Fruit fly (Drosophila melanogaster) whole organism, embryonic: ENCODE results near the gene PH4alphaEFB.
A peak's percentile ranks its signal among the peaks of the same experiment; 100 is the strongest.

Experiments
- Antp ChIP-seq: fragments of 200-800 bp; sonication (Bioruptor generic); optimal IDR thresholded peaks from 3 replicates; lab custom pipeline; 2016; ENCODE audit warnings: missing biosample characterization, missing genetic modification characterization
- Atf-2 ChIP-seq: fragments of 200-800 bp; sonication (Bioruptor generic); optimal IDR thresholded peaks from 2 replicates; lab custom pipeline; 2016; ENCODE audit warnings: missing biosample characterization, missing genetic modification characterization
- Awh ChIP-seq: fragments of 200-800 bp; sonication (Bioruptor generic); IDR thresholded peaks from 2 replicates; pipeline ENCODE4, ENCODE4 v1.3.6; 2022; ENCODE audit warnings: missing biosample characterization, missing genetic modification characterization
- C15 ChIP-seq: fragments of 200-800 bp; sonication (Bioruptor generic); IDR thresholded peaks from 3 replicates; pipeline ENCODE4 v1.3.6; 2022; ENCODE audit warnings: missing biosample characterization, missing genetic modification characterization
- CG10147 ChIP-seq: fragments of 200-800 bp; sonication (Bioruptor generic); optimal IDR thresholded peaks from 2 replicates; lab custom pipeline; 2019; ENCODE audit warnings: missing biosample characterization, mild to moderate bottlenecking, missing genetic modification characterization, moderate library complexity
- CG10321 ChIP-seq: fragments of 200-800 bp; sonication (Bioruptor generic); IDR thresholded peaks from 2 replicates; pipeline ENCODE4 v1.3.6; 2022; ENCODE audit warnings: missing biosample characterization, missing genetic modification characterization
- CG11247 ChIP-seq: fragments of 200-800 bp; sonication (Bioruptor generic); IDR thresholded peaks from 2 replicates; pipeline ENCODE4 v1.3.6; 2022; ENCODE audit warnings: missing biosample characterization, missing genetic modification characterization
- CG13296 ChIP-seq: fragments of 200-800 bp; sonication (Bioruptor generic); optimal IDR thresholded peaks from 3 replicates; lab custom pipeline; 2018; ENCODE audit warnings: missing biosample characterization, mild to moderate bottlenecking, missing genetic modification characterization
- CG13894 ChIP-seq: fragments of 200-800 bp; sonication (Bioruptor generic); optimal IDR thresholded peaks from 3 replicates; lab custom pipeline; 2018; ENCODE audit warnings: missing biosample characterization, mild to moderate bottlenecking, missing genetic modification characterization, moderate library complexity
- CG14014 ChIP-seq: fragments of 200-800 bp; sonication (Bioruptor generic); IDR thresholded peaks from 2 replicates; pipeline ENCODE4 v1.3.6; 2022; ENCODE audit warnings: missing biosample characterization, missing genetic modification characterization
- CG14050 ChIP-seq: fragments of 200-800 bp; sonication (Bioruptor generic); IDR thresholded peaks from 3 replicates; pipeline ENCODE4 v1.3.6; 2022; ENCODE audit warnings: missing biosample characterization, missing genetic modification characterization
- CG14860 ChIP-seq: fragments of 200-800 bp; sonication (Bioruptor generic); IDR thresholded peaks from 3 replicates; pipeline ENCODE4 v1.3.6; 2022; ENCODE audit warnings: missing biosample characterization, missing genetic modification characterization; ENCODE audit not compliant: partially characterized antibody
- CG1603 ChIP-seq: fragments of 200-800 bp; sonication (Bioruptor generic); optimal IDR thresholded peaks from 2 replicates; lab custom pipeline; 2019; ENCODE audit warnings: missing biosample characterization, mild to moderate bottlenecking, missing genetic modification characterization, moderate library complexity
- CG16813 ChIP-seq: fragments of 200-800 bp; sonication (Bioruptor generic); IDR thresholded peaks from 3 replicates; pipeline ENCODE4 v1.3.6; 2022; ENCODE audit warnings: missing biosample characterization, missing genetic modification characterization; ENCODE audit not compliant: partially characterized antibody
- CG17361 ChIP-seq: fragments of 200-800 bp; sonication (Bioruptor generic); IDR thresholded peaks from 3 replicates; pipeline ENCODE4 v1.3.6; 2022; ENCODE audit warnings: missing biosample characterization, missing genetic modification characterization
- CG2875 ChIP-seq: fragments of 200-800 bp; sonication (Bioruptor generic); optimal IDR thresholded peaks from 2 replicates; lab custom pipeline; 2017; ENCODE audit warnings: missing biosample characterization, mild to moderate bottlenecking, missing genetic modification characterization, missing genetic modification reagents
- CG30431 ChIP-seq: fragments of 200-800 bp; sonication (Bioruptor generic); optimal IDR thresholded peaks from 2 replicates; lab custom pipeline; 2017; ENCODE audit warnings: missing biosample characterization, missing genetic modification characterization
- CG32772 ChIP-seq: fragments of 200-800 bp; sonication (Bioruptor generic); IDR thresholded peaks from 2 replicates; pipeline ENCODE4 v1.3.6; 2022; ENCODE audit warnings: missing biosample characterization, missing genetic modification characterization
- CG4707 ChIP-seq: fragments of 200-800 bp; sonication (Bioruptor generic); optimal IDR thresholded peaks from 2 replicates; lab custom pipeline; 2018; ENCODE audit warnings: missing biosample characterization, mild to moderate bottlenecking, missing genetic modification characterization, moderate library complexity
- CG6689 ChIP-seq: fragments of 200-800 bp; sonication (Bioruptor generic); IDR thresholded peaks from 2 replicates; pipeline ENCODE4 v1.3.6; 2022; ENCODE audit warnings: missing biosample characterization, missing genetic modification characterization
- CG6813 ChIP-seq: fragments of 200-800 bp; sonication (Bioruptor generic); optimal IDR thresholded peaks from 2 replicates; lab custom pipeline; 2017; ENCODE audit warnings: missing biosample characterization, missing genetic modification characterization, mild to moderate bottlenecking, moderate library complexity, missing genetic modification reagents
- CG7556 ChIP-seq: fragments of 200-800 bp; sonication (Bioruptor generic); optimal IDR thresholded peaks from 2 replicates; lab custom pipeline; 2017; ENCODE audit warnings: missing biosample characterization, mild to moderate bottlenecking, missing genetic modification characterization
- CG9797 ChIP-seq: fragments of 200-800 bp; sonication (Bioruptor generic); optimal IDR thresholded peaks from 3 replicates; lab custom pipeline; 2018; ENCODE audit warnings: missing biosample characterization, mild to moderate bottlenecking, missing genetic modification characterization
- CG9876 ChIP-seq: fragments of 200-800 bp; sonication (Bioruptor generic); optimal IDR thresholded peaks from 2 replicates; lab custom pipeline; 2016; ENCODE audit warnings: missing biosample characterization, missing genetic modification characterization
- Dad ChIP-seq: fragments of 200-800 bp; sonication (Bioruptor generic); optimal IDR thresholded peaks from 3 replicates; lab custom pipeline; 2016; ENCODE audit warnings: missing biosample characterization, missing genetic modification characterization
- Dfd ChIP-seq, 2 experiments: fragments of >200 bp; optimal IDR thresholded peaks; 2 replicates each; lab custom pipeline; 2017; ENCODE audit warnings: missing biosample characterization in 2 of 2, missing genetic modification characterization in 2 of 2
- Dip3 ChIP-seq: fragments of 200-800 bp; sonication (Bioruptor generic); optimal IDR thresholded peaks from 3 replicates; lab custom pipeline; 2016; ENCODE audit warnings: missing biosample characterization, missing genetic modification characterization
- Ets65A ChIP-seq: fragments of 200-800 bp; sonication (Bioruptor generic); peaks from one replicate; lab custom pipeline; 2016; ENCODE audit warnings: missing biosample characterization, missing genetic modification characterization
- Hey ChIP-seq: fragments of 200-800 bp; sonication (Bioruptor generic); optimal IDR thresholded peaks from 3 replicates; lab custom pipeline; 2018; ENCODE audit warnings: missing biosample characterization, mild to moderate bottlenecking, missing genetic modification characterization
- HmgZ ChIP-seq: fragments of 200-800 bp; sonication (Bioruptor generic); optimal IDR thresholded peaks from 2 replicates; lab custom pipeline; 2018; ENCODE audit warnings: missing biosample characterization, mild to moderate bottlenecking, missing genetic modification characterization
- Lhr ChIP-seq: fragments of 200-800 bp; sonication (Bioruptor generic); optimal IDR thresholded peaks from 3 replicates; lab custom pipeline; 2017; ENCODE audit warnings: mild to moderate bottlenecking, missing biosample characterization, missing genetic modification reagents, missing genetic modification characterization
- NK7.1 ChIP-seq: fragments of 200-800 bp; sonication (Bioruptor generic); optimal IDR thresholded peaks from 3 replicates; lab custom pipeline; 2016; ENCODE audit warnings: missing biosample characterization, missing genetic modification characterization
- Ptx1 ChIP-seq: fragments of 200-800 bp; sonication (Bioruptor generic); IDR thresholded peaks from 2 replicates; pipeline ENCODE4 v1.3.6; 2022; ENCODE audit warnings: missing biosample characterization, missing genetic modification characterization
- YL-1 ChIP-seq: fragments of 200-800 bp; sonication (Bioruptor generic); optimal IDR thresholded peaks from 3 replicates; lab custom pipeline; 2017; ENCODE audit warnings: missing biosample characterization, mild to moderate bottlenecking, missing genetic modification characterization
- btn ChIP-seq: fragments of 200-800 bp; sonication (Bioruptor generic); optimal IDR thresholded peaks from 2 replicates; lab custom pipeline; 2016; ENCODE audit warnings: missing biosample characterization, missing genetic modification characterization
- cg ChIP-seq: fragments of 200-800 bp; sonication (Bioruptor generic); optimal IDR thresholded peaks from 3 replicates; lab custom pipeline; 2019; ENCODE audit warnings: missing biosample characterization, mild to moderate bottlenecking, missing genetic modification characterization, moderate library complexity
- dm ChIP-seq: fragments of 200-800 bp; sonication (Bioruptor generic); optimal IDR thresholded peaks from 3 replicates; lab custom pipeline; 2016; ENCODE audit warnings: missing biosample characterization, missing genetic modification characterization
- emc ChIP-seq: fragments of 200-800 bp; sonication (Bioruptor generic); optimal IDR thresholded peaks from 2 replicates; lab custom pipeline; 2016; ENCODE audit warnings: missing biosample characterization, missing genetic modification characterization
- gcm ChIP-seq: fragments of 200-800 bp; sonication (Bioruptor generic); optimal IDR thresholded peaks from 2 replicates; lab custom pipeline; 2019; ENCODE audit warnings: missing biosample characterization, mild to moderate bottlenecking, missing genetic modification characterization, moderate library complexity
- gcm2 ChIP-seq: fragments of 200-800 bp; sonication (Bioruptor generic); optimal IDR thresholded peaks from 2 replicates; lab custom pipeline; 2016; ENCODE audit warnings: missing biosample characterization, missing genetic modification characterization
- gro ChIP-seq: fragments of 200-800 bp; sonication (Bioruptor generic); optimal IDR thresholded peaks from 2 replicates; lab custom pipeline; 2016; ENCODE audit warnings: missing biosample characterization, missing genetic modification characterization
- hth ChIP-seq: fragments of >200 bp; optimal IDR thresholded peaks from 2 replicates; lab custom pipeline; 2017; ENCODE audit warnings: inconsistent platforms
- ind ChIP-seq: fragments of 200-800 bp; sonication (Bioruptor generic); optimal IDR thresholded peaks from 3 replicates; lab custom pipeline; 2016; ENCODE audit warnings: missing biosample characterization, missing genetic modification characterization
- kay ChIP-seq: fragments of 200-800 bp; sonication (Bioruptor generic); optimal IDR thresholded peaks from 2 replicates; lab custom pipeline; 2016; ENCODE audit warnings: missing biosample characterization, missing genetic modification characterization
- kni ChIP-seq: fragments of 200-800 bp; sonication (Bioruptor generic); optimal IDR thresholded peaks from 3 replicates; lab custom pipeline; 2017; ENCODE audit warnings: mild to moderate bottlenecking, missing biosample characterization, missing genetic modification reagents, missing genetic modification characterization
- mam ChIP-seq: fragments of 200-800 bp; sonication (Bioruptor generic); optimal IDR thresholded peaks from 3 replicates; lab custom pipeline; 2016; ENCODE audit warnings: missing biosample characterization, missing genetic modification characterization
- onecut ChIP-seq: fragments of 200-800 bp; sonication (Bioruptor generic); IDR thresholded peaks from 2 replicates; pipeline ENCODE4 v1.3.6; 2022; ENCODE audit warnings: missing biosample characterization, missing genetic modification characterization
- otp ChIP-seq: fragments of 200-800 bp; sonication (Bioruptor generic); IDR thresholded peaks from 3 replicates; pipeline ENCODE4, ENCODE4 v1.3.6; 2022; ENCODE audit warnings: missing biosample characterization, missing genetic modification characterization
- pnt ChIP-seq: fragments of 200-800 bp; sonication (Bioruptor generic); optimal IDR thresholded peaks from 3 replicates; lab custom pipeline; 2016; ENCODE audit warnings: missing biosample characterization, missing genetic modification characterization
- pros ChIP-seq: fragments of 200-800 bp; sonication (Bioruptor generic); optimal IDR thresholded peaks from 3 replicates; lab custom pipeline; 2019; ENCODE audit warnings: missing biosample characterization, mild to moderate bottlenecking, missing genetic modification characterization, moderate library complexity
- ranshi ChIP-seq: fragments of 200-800 bp; sonication (Bioruptor generic); IDR thresholded peaks from 2 replicates; pipeline ENCODE4 v1.3.6; 2022; ENCODE audit warnings: missing biosample characterization, missing genetic modification characterization
- slp2 ChIP-seq: fragments of 200-800 bp; sonication (Bioruptor generic); optimal IDR thresholded peaks from 2 replicates; lab custom pipeline; 2016; ENCODE audit warnings: missing biosample characterization, missing genetic modification characterization
- zf30C ChIP-seq: fragments of 200-800 bp; sonication (Bioruptor generic); optimal IDR thresholded peaks from 3 replicates; lab custom pipeline; 2018; ENCODE audit warnings: missing biosample characterization, mild to moderate bottlenecking, missing genetic modification characterization

The PH4alphaEFB gene

DNA sequence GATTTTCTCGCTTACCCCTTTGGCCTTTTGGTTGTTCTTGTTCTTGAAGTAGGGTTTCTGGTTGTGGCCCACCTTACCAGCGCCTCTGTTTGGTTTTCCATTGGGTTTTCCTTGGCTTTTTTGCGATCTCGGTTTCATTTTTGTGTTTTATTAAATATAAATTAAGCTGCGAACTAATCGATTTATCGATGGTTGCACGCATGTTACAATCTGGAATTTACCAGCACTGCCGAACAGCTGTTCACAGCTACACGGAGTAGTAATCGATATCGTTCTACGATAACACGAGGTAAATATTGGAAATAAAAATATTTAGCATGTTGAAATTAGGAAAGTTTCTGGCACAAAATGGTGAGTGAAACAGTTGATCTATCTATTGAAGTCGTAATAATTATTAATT is 42.2 kb upstream of the PH4alphaEFB start, which contains the start of the genes CG15535 and mRpS18C (continued):
- no peak for TF ChIP-seq CG30431
- no peak for TF ChIP-seq pros (GFP tag; lab: Kevin White, UChicago)
- TF ChIP-seq C15 (GFP tag; lab: Robert Waterston, UW) = no peak
- TF ChIP-seq Dip3 (GFP tag; lab: Kevin White, UChicago) = no peak
- TF ChIP-seq CG14050 (GFP tag; lab: Robert Waterston, UW) = no peak
- TF ChIP-seq NK7.1 = no peak
- TF ChIP-seq Atf-2 (GFP tag; lab: Kevin White, UChicago) = no peak
- TF ChIP-seq gro (GFP tag; lab: Kevin White, UChicago) = no peak
- no peak for TF ChIP-seq Ets65A (GFP tag; lab: Kevin White, UChicago)
- TF ChIP-seq dm (GFP tag; lab: Kevin White, UChicago) = peak; percentile 66
- no peak for TF ChIP-seq Ptx1 (GFP tag; lab: Robert Waterston, UW)
- no peak for TF ChIP-seq Dfd (GFP tag; optimal IDR thresholded peaks at IDR 0.05; lab: Kevin White, UChicago)
- no peak for TF ChIP-seq emc (GFP tag; lab: Kevin White, UChicago)
- no peak for TF ChIP-seq CG11247 (GFP tag; lab: Robert Waterston, UW)
- TF ChIP-seq CG6689 (GFP tag; lab: Robert Waterston, UW) = no peak
- TF ChIP-seq CG17361 (GFP tag; lab: Robert Waterston, UW) = no peak
- no peak for TF ChIP-seq pnt (GFP tag; lab: Kevin White, UChicago)
- TF ChIP-seq Awh (GFP tag; lab: Robert Waterston, UW) = no peak
- TF ChIP-seq Antp = no peak
- TF ChIP-seq otp (GFP tag; lab: Robert Waterston, UW) = no peak
- no peak for TF ChIP-seq CG10147
- no peak for TF ChIP-seq CG14014
- peak; percentile 42 for TF ChIP-seq CG1603
- no peak for TF ChIP-seq CG7556
- no peak for TF ChIP-seq Hey (tag; lab: Kevin White, UChicago)
- no peak for TF ChIP-seq zf30C (GFP tag; lab: Kevin White, UChicago)
- no peak for TF ChIP-seq slp2
- no peak for TF ChIP-seq mam (GFP tag; lab: Kevin White, UChicago)
- no peak for TF ChIP-seq kni (GFP tag; lab: Kevin White, UChicago)
- TF ChIP-seq ind (GFP tag; lab: Kevin White, UChicago) = no peak
- TF ChIP-seq CG13894 = no peak
- peak; percentile 76 for TF ChIP-seq CG16813 (GFP tag; lab: Robert Waterston, UW)
- no peak for TF ChIP-seq hth
- no peak for TF ChIP-seq Dad
- TF ChIP-seq cg (GFP tag; lab: Kevin White, UChicago) = no peak
- peak; percentile 84 for TF ChIP-seq onecut (GFP tag; lab: Robert Waterston, UW)
- TF ChIP-seq CG9797 (GFP tag; lab: Kevin White, UChicago) = peak; percentile 21
- TF ChIP-seq CG4707 = no peak
- no peak for TF ChIP-seq kay (GFP tag; lab: Kevin White, UChicago)
- peak; percentile 66 for TF ChIP-seq CG14860 (GFP tag; lab: Robert Waterston, UW)
- TF ChIP-seq CG10321 = no peak
- TF ChIP-seq CG32772 (GFP tag; lab: Robert Waterston, UW) = no peak
- no peak for TF ChIP-seq btn (GFP tag; lab: Kevin White, UChicago)
- TF ChIP-seq CG6813 = no peak
- no peak for TF ChIP-seq CG2875
- no peak for TF ChIP-seq gcm2 (GFP tag; lab: Kevin White, UChicago)
- TF ChIP-seq CG13296 (GFP tag; lab: Kevin White, UChicago) = no peak
- TF ChIP-seq ranshi (GFP tag; lab: Robert Waterston, UW) = no peak
- TF ChIP-seq CG9876 (GFP tag; lab: Kevin White, UChicago) = no peak
- TF ChIP-seq Lhr (GFP tag; lab: Kevin White, UChicago) = no peak
- no peak for TF ChIP-seq gcm (GFP tag; lab: Kevin White, UChicago)
- peak; percentile 85 for TF ChIP-seq YL-1 (GFP tag; lab: Kevin White, UChicago)
- peak; percentile 40 for TF ChIP-seq HmgZ (tag; lab: Kevin White, UChicago)
